Worm (Caenorhabditis elegans) whole organism, L4 larva: ENCODE results near the gene Y70C5A.3.

ENCODE experiments used
- D1046.2 ChIP-seq: fragments of 200-800 bp; sonication (Bioruptor generic); IDR thresholded peaks from 2 replicates; pipeline ENCODE4 v1.3.6; 2022; ENCODE audit warnings: missing genetic modification characterization, missing compliant biosample characterization
- F26F4.8 ChIP-seq: fragments of 200-800 bp; sonication (Bioruptor generic); conservative IDR thresholded peaks from 2 replicates; pipeline ENCODE4 v1.3.6; 2022; ENCODE audit warnings: missing genetic modification characterization, missing compliant biosample characterization
- F37D6.2 ChIP-seq: sonication (generic microtip); optimal IDR thresholded peaks from 2 replicates; lab custom pipeline; 2016; ENCODE audit warnings: mild to moderate bottlenecking, missing genetic modification characterization, missing compliant biosample characterization
- F49E8.2 ChIP-seq: sonication (generic microtip); optimal IDR thresholded peaks from 2 replicates; lab custom pipeline; 2016; ENCODE audit warnings: missing compliant biosample characterization, mild to moderate bottlenecking, missing genetic modification characterization, borderline replicate concordance
- T20F7.1 ChIP-seq: fragments of 200-800 bp; sonication (Bioruptor generic); optimal IDR thresholded peaks from 2 replicates; lab custom pipeline; 2018; ENCODE audit warnings: mild to moderate bottlenecking, missing genetic modification characterization, missing compliant biosample characterization
- T26A8.4 ChIP-seq: fragments of 200-800 bp; sonication (Bioruptor generic); IDR thresholded peaks from 2 replicates; pipeline ENCODE4 v1.3.6; 2022; ENCODE audit warnings: missing genetic modification characterization, missing compliant biosample characterization
- Y5F2A.4 ChIP-seq: fragments of 200-800 bp; sonication (Bioruptor generic); optimal IDR thresholded peaks from 2 replicates; lab custom pipeline; 2018; ENCODE audit warnings: mild to moderate bottlenecking, missing genetic modification characterization, missing compliant biosample characterization
- ZK546.5 ChIP-seq, 2 experiments: sonication (generic microtip); optimal IDR thresholded peaks; 2 replicates each; lab custom pipeline; 2017; ENCODE audit warnings: missing biosample characterization in 2 of 2, missing genetic modification characterization in 2 of 2
- aly-2 ChIP-seq: sonication (generic microtip); optimal IDR thresholded peaks from 2 replicates; lab custom pipeline; 2018; ENCODE audit warnings: missing biosample characterization, missing genetic modification characterization
- cey-2 ChIP-seq: sonication (generic microtip); optimal IDR thresholded peaks from 3 replicates; lab custom pipeline; 2017; ENCODE audit warnings: missing genetic modification characterization, mild to moderate bottlenecking, missing compliant biosample characterization, antibody characterized with exemption, borderline replicate concordance; ENCODE audit not compliant: insufficient read depth
- daf-12 ChIP-seq: fragments of 150-350 bp; optimal IDR thresholded peaks from 2 replicates; lab custom pipeline; 2014; ENCODE audit warnings: missing biosample characterization, missing genetic modification reagents, missing genetic modification characterization
- daf-16 ChIP-seq, 3 experiments: sonication (generic microtip); optimal IDR thresholded peaks; 2 replicates each; lab custom pipeline; 2016 to 2017; ENCODE audit warnings: missing genetic modification characterization in 3 of 3, missing genetic modification reagents in 3 of 3, mild to moderate bottlenecking in 2 of 3, missing compliant biosample characterization in 2 of 3, missing biosample characterization in 1 of 3, moderate library complexity in 1 of 3
- daf-19 ChIP-seq: fragments of 200-800 bp; sonication (Bioruptor generic); conservative IDR thresholded peaks from 2 replicates; pipeline ENCODE4 v1.3.6; 2022; ENCODE audit warnings: missing genetic modification characterization, missing compliant biosample characterization
- dmd-9 ChIP-seq: fragments of 200-800 bp; sonication (Bioruptor generic); IDR thresholded peaks from 2 replicates; pipeline ENCODE4 v1.3.6; 2022; ENCODE audit warnings: missing genetic modification reagents, missing genetic modification characterization, missing compliant biosample characterization
- dpl-1 ChIP-seq: fragments of 150-350 bp; optimal IDR thresholded peaks from 2 replicates; lab custom pipeline; 2014; ENCODE audit warnings: missing biosample characterization, missing genetic modification reagents, missing genetic modification characterization
- dve-1 ChIP-seq: sonication (generic microtip); optimal IDR thresholded peaks from 2 replicates; lab custom pipeline; 2017; ENCODE audit warnings: antibody characterized with exemption, mild to moderate bottlenecking, missing genetic modification characterization, missing compliant biosample characterization; ENCODE audit not compliant: insufficient read depth
- gei-8 ChIP-seq: fragments of 200-800 bp; sonication (Bioruptor generic); optimal IDR thresholded peaks from 2 replicates; lab custom pipeline; 2018; ENCODE audit warnings: mild to moderate bottlenecking, missing genetic modification characterization, missing compliant biosample characterization
- hif-1 ChIP-seq, 2 experiments: sonication (generic microtip); optimal IDR thresholded peaks; 2 replicates each; lab custom pipeline; 2016 to 2017; ENCODE audit warnings: missing compliant biosample characterization in 2 of 2, missing genetic modification characterization in 2 of 2, missing genetic modification reagents in 2 of 2, missing genotype in 2 of 2, mild to moderate bottlenecking in 1 of 2
- hlh-11 ChIP-seq: fragments of 200-800 bp; sonication (Bioruptor generic); optimal IDR thresholded peaks from 2 replicates; lab custom pipeline; 2018; ENCODE audit warnings: mild to moderate bottlenecking, missing genetic modification characterization, missing compliant biosample characterization
- hlh-30 ChIP-seq: sonication (generic microtip); optimal IDR thresholded peaks from 2 replicates; lab custom pipeline; 2017; ENCODE audit warnings: antibody characterized with exemption, mild to moderate bottlenecking, missing genetic modification characterization, missing compliant biosample characterization; ENCODE audit not compliant: insufficient read depth
- jun-1 ChIP-seq: fragments of 150-350 bp; optimal IDR thresholded peaks from 2 replicates; lab custom pipeline; 2014; ENCODE audit warnings: missing biosample characterization, missing genetic modification reagents, missing genetic modification characterization
- lim-7 ChIP-seq: fragments of 200-800 bp; sonication (Bioruptor generic); IDR thresholded peaks from 2 replicates; pipeline ENCODE4 v1.3.6; 2022; ENCODE audit warnings: missing genetic modification characterization, missing compliant biosample characterization
- lin-1 ChIP-seq: fragments of 200-800 bp; sonication (Bioruptor generic); IDR thresholded peaks from 2 replicates; pipeline ENCODE4 v1.3.6; 2022; ENCODE audit warnings: missing genetic modification reagents, missing genetic modification characterization, missing compliant biosample characterization
- madf-9 ChIP-seq: fragments of 200-800 bp; sonication (Bioruptor generic); conservative IDR thresholded peaks from 2 replicates; pipeline ENCODE4 v1.3.6; 2022; ENCODE audit warnings: missing genetic modification reagents, missing genetic modification characterization, missing compliant biosample characterization
- mep-1 ChIP-seq: fragments of 150-350 bp; sonication (generic microtip); optimal IDR thresholded peaks from 3 replicates; lab custom pipeline; 2014; ENCODE audit warnings: missing biosample characterization, missing genetic modification characterization
- mxl-3 ChIP-seq: fragments of 200-800 bp; sonication (Bioruptor generic); optimal IDR thresholded peaks from 2 replicates; lab custom pipeline; 2018; ENCODE audit warnings: mild to moderate bottlenecking, missing genetic modification characterization, missing compliant biosample characterization
- nhr-111 ChIP-seq: fragments of 200-800 bp; sonication (Bioruptor generic); optimal IDR thresholded peaks from 2 replicates; lab custom pipeline; 2018; ENCODE audit warnings: mild to moderate bottlenecking, missing genetic modification characterization, missing compliant biosample characterization
- nhr-42 ChIP-seq: fragments of 200-800 bp; sonication (Bioruptor generic); IDR thresholded peaks from 2 replicates; pipeline ENCODE4 v1.3.6; 2022; ENCODE audit warnings: missing genetic modification characterization, missing compliant biosample characterization
- nhr-6 ChIP-seq: fragments of 150-350 bp; optimal IDR thresholded peaks from 2 replicates; lab custom pipeline; 2014; ENCODE audit warnings: missing biosample characterization, missing genetic modification characterization
- nhr-77 ChIP-seq: fragments of 150-350 bp; optimal IDR thresholded peaks from 2 replicates; lab custom pipeline; 2014; ENCODE audit warnings: missing biosample characterization, missing genetic modification characterization
- pha-4 ChIP-seq, 2 experiments: fragments of 150-350 bp in 1 of 2; fragments of 200-800 bp in 1 of 2; sonication (Bioruptor generic) in 1 of 2; IDR thresholded peaks in 1 of 2; optimal IDR thresholded peaks in 1 of 2; 2 replicates each; pipeline versions ENCODE4 v1.3.6 to Lab custom; 2014 to 2022; ENCODE audit warnings: missing genetic modification characterization in 2 of 2, missing genetic modification reagents in 2 of 2, missing biosample characterization in 1 of 2, missing compliant biosample characterization in 1 of 2
- php-3 ChIP-seq: fragments of 200-800 bp; sonication (Bioruptor generic); IDR thresholded peaks from 2 replicates; pipeline ENCODE4 v1.3.6; 2022; ENCODE audit warnings: missing genetic modification reagents, missing genetic modification characterization, missing compliant biosample characterization
- pqm-1 ChIP-seq: sonication (generic microtip); optimal IDR thresholded peaks from 2 replicates; lab custom pipeline; 2017; ENCODE audit warnings: missing biosample characterization, missing genetic modification characterization
- snpc-1.2 ChIP-seq: fragments of 200-800 bp; sonication (Bioruptor generic); IDR thresholded peaks from 2 replicates; pipeline ENCODE4 v1.3.6; 2022; ENCODE audit warnings: missing genetic modification reagents, missing genetic modification characterization, missing compliant biosample characterization
- spr-1 ChIP-seq: sonication (generic microtip); optimal IDR thresholded peaks from 2 replicates; lab custom pipeline; 2016; ENCODE audit warnings: mild to moderate bottlenecking, missing genetic modification characterization, missing compliant biosample characterization
- unc-39 ChIP-seq: sonication (generic microtip); optimal IDR thresholded peaks from 2 replicates; lab custom pipeline; 2017; ENCODE audit warnings: missing biosample characterization, missing genetic modification characterization
- unc-62 ChIP-seq, 3 experiments: fragments of 150-350 bp in 1 of 3; sonication (generic microtip); optimal IDR thresholded peaks in 2 of 3; peaks in 1 of 3; 1 replicate in 1 of 3; 2 replicates in 2 of 3; lab custom pipeline; 2014 to 2017; ENCODE audit warnings: missing biosample characterization in 3 of 3, missing genetic modification characterization in 3 of 3, missing genetic modification reagents in 3 of 3, missing genotype in 1 of 3
- vab-7 ChIP-seq: fragments of 200-800 bp; sonication (Bioruptor generic); IDR thresholded peaks from 2 replicates; pipeline ENCODE4 v1.3.6; 2022; ENCODE audit warnings: missing genetic modification reagents, missing genetic modification characterization, missing compliant biosample characterization
- zag-1 ChIP-seq: fragments of 150-350 bp; optimal IDR thresholded peaks from 2 replicates; lab custom pipeline; 2014; ENCODE audit warnings: missing biosample characterization, missing genetic modification characterization
- zfp-2 ChIP-seq: sonication (generic microtip); optimal IDR thresholded peaks from 2 replicates; lab custom pipeline; 2016; ENCODE audit warnings: mild to moderate bottlenecking, missing genetic modification characterization, missing compliant biosample characterization
- zfp-3 ChIP-seq: fragments of 200-800 bp; sonication (Bioruptor generic); conservative IDR thresholded peaks from 2 replicates; pipeline ENCODE4 v1.3.6; 2022; ENCODE audit warnings: missing genetic modification reagents, missing genetic modification characterization, missing compliant biosample characterization
- ztf-11 ChIP-seq: fragments of 150-350 bp; optimal IDR thresholded peaks from 2 replicates; lab custom pipeline; 2014; ENCODE audit warnings: missing biosample characterization, missing genetic modification characterization

Y70C5A.3 gene

ce11 chrV:16591992-16592798 lies 28.5 kb downstream of the Y70C5A.3 start, which contains the start of gene srh-269 (continued):
- peak; percentile 88 for TF ChIP-seq snpc-1.2
- peak; percentile 66 for TF ChIP-seq Y5F2A.4 (GFP tag; lab: Kevin White, UChicago)
- peak; percentile 10 for TF ChIP-seq nhr-77 (tag; lab: Kevin White, UChicago)
- no peak for TF ChIP-seq zag-1 (tag; lab: Kevin White, UChicago)
- peak; percentile 83 for TF ChIP-seq nhr-42 (GFP tag; lab: Robert Waterston, UW)

DNA sequence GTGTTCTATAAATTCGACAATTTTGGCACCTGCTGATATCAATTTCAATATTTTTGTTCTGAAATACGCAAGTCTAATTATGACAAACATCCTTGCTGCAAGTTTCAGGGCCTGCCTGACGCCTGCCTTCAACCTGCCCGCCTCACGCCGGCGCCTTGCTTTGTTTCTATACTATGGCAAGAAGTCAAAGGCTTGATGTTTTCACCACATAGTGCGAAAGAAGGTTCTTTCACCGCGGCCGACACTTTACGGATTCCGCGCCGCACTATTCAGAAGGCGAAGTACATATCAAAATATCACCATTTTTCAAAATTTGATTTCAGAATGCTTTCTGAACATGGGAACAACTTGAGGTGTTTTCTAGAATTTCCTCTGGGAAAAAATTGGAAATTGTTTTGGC lies 31.2 kb downstream of the Y70C5A.3 start:
- TF ChIP-seq T26A8.4 (GFP tag; lab: Robert Waterston, UW) (no peak), daf-16 (GFP tag; optimal IDR thresholded peaks at IDR 0.05; lab: Kevin White, UChicago) (no peak), daf-16 (tag; optimal IDR thresholded peaks at IDR 0.05; lab: Kevin White, UChicago) (no peak), ztf-11 (tag; lab: Kevin White, UChicago) (no peak), cey-2 (no peak), nhr-111 (no peak), nhr-6 (tag; lab: Kevin White, UChicago) (no peak), F26F4.8 (GFP tag; lab: Robert Waterston, UW) (no peak), php-3 (no peak), mxl-3 (GFP tag; lab: Kevin White, UChicago) (no peak), daf-19 (GFP tag; lab: Robert Waterston, UW) (no peak), D1046.2 (GFP tag; lab: Robert Waterston, UW) (no peak), vab-7 (no peak), nhr-42 (GFP tag; lab: Robert Waterston, UW) (no peak), madf-9 (GFP tag; lab: Robert Waterston, UW) (no peak)

ce11 chrV:16588428-16588827 lies 32.3 kb downstream of the Y70C5A.3 start, which contains the start of gene srw-73:
Gene srw-73 (minus strand): TSS chrV:16588528.
- TF ChIP-seq unc-62 (GFP tag; optimal IDR thresholded peaks at IDR 0.05 in 1 of 2; lab: Kevin White, UChicago) (no peak), unc-62 (tag; optimal IDR thresholded peaks at IDR 0.05; lab: Kevin White, UChicago) (no peak), dve-1 (tag; lab: Kevin White, UChicago) (no peak), aly-2 (no peak), zfp-3 (GFP tag; lab: Robert Waterston, UW) (no peak), zfp-2 (tag; lab: Kevin White, UChicago) (no peak), spr-1 (tag; lab: Kevin White, UChicago) (no peak), daf-12 (tag; lab: Kevin White, UChicago) (no peak), dmd-9 (no peak), hif-1 (tag; optimal IDR thresholded peaks at IDR 0.05; lab: Kevin White, UChicago) (no peak), ZK546.5 (tag; optimal IDR thresholded peaks at IDR 0.05; lab: Kevin White, UChicago) (no peak), pha-4 (GFP tag; IDR thresholded peaks at IDR 0.05; lab: Robert Waterston, UW) (no peak), pha-4 (tag; optimal IDR thresholded peaks at IDR 0.05; lab: Kevin White, UChicago) (no peak), F37D6.2 (tag; lab: Kevin White, UChicago) (no peak), nhr-111 (no peak), pqm-1 (tag; lab: Kevin White, UChicago) (no peak)

ce11 chrV:16582973-16583372 lies 37.8 kb downstream of the Y70C5A.3 start, which contains the start of gene str-150:
Gene str-150 (plus strand): TSS chrV:16583273.
- TF ChIP-seq lim-7 (GFP tag; lab: Robert Waterston, UW) (no peak), mep-1 (tag; lab: Kevin White, UChicago) (no peak), T20F7.1 (no peak), jun-1 (tag; lab: Kevin White, UChicago) (no peak), unc-39 (tag; lab: Kevin White, UChicago) (no peak), F49E8.2 (tag; lab: Kevin White, UChicago) (no peak), hlh-11 (tag; lab: Kevin White, UChicago) (no peak), F26F4.8 (GFP tag; lab: Robert Waterston, UW) (no peak), ztf-11 (tag; lab: Kevin White, UChicago) (no peak), lin-1 (GFP tag; lab: Robert Waterston, UW) (no peak), dve-1 (tag; lab: Kevin White, UChicago) (no peak), zag-1 (tag; lab: Kevin White, UChicago) (no peak), pqm-1 (tag; lab: Kevin White, UChicago) (no peak), cey-2 (no peak), gei-8 (no peak), hlh-30 (no peak), dpl-1 (GFP tag; lab: Kevin White, UChicago) (no peak), nhr-77 (tag; lab: Kevin White, UChicago) (no peak), spr-1 (tag; lab: Kevin White, UChicago) (no peak)
